Fruit fly (Drosophila melanogaster) S2 (cell line): ENCODE measurements around the gene CG4822.

ENCODE experiments used
- CG8478 ChIP-seq: fragments of >200 bp; optimal IDR thresholded peaks from 2 replicates; lab custom pipeline; 2018
- CTCF ChIP-seq, 2 experiments: fragments of >200 bp; optimal IDR thresholded peaks; 2 replicates each; lab custom pipeline; 2018

DNA sequence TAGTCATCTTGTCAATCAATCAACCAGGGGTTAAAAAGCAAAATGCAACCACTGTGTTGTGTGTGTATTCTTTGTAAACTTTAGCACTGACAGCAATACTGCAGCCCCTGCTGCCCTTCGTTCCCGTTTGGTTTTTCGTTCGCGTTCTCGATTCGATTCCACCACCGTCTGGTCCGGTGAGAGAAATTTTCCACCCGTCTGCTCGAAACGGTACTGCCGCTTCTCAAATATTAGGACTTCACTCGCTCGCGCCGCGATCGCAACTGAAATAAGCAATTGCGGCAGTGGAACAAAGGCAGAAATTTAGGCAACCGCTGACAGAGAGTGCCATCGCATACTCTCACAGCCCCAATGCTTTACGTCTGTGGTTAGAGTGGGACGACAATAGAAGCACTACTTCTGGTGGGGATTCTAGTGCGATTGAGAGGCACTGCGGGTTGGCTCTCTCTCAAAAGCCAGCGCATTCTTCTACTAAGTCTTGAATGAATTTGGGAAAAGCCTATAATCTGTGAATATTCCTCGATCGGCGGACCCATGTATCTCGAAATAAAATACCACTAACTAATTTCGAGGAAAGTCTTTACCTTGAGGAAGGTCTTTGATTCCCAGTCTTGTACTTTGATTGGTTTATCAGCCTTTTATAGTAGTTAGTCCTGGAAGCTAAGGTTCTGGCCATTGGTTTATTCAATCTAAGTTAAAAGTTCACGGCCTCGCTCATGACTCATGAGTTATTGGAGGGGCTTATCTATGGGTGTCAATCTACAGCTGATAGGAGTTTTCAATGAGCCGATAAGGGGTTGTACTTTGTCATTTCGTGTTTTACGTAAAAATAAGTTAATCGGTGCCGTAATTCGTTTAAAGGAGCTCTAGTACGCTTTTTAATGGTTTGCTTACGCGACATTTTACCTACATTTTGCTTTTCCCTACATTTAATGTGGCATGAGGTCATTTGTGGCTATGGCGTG lies 7.7 kb upstream of the CG4822 start:
- TF ChIP-seq CG8478 (lab: Kevin White, UChicago), result peak; percentile 56
- TF ChIP-seq CTCF (optimal IDR thresholded peaks at IDR 0.05; lab: Kevin White, UChicago), result no peak
